Fruit fly (Drosophila melanogaster) whole organism, embryonic: ENCODE data around the gene CG42538.

Experiments used
- Atf-2 ChIP-seq: fragments of 200-800 bp; sonication (Bioruptor generic); optimal IDR thresholded peaks from 2 replicates; lab custom pipeline; 2016; ENCODE audit warnings: missing biosample characterization, missing genetic modification characterization
- B-H2 ChIP-seq: fragments of 200-800 bp; sonication (Bioruptor generic); optimal IDR thresholded peaks from 2 replicates; lab custom pipeline; 2018; ENCODE audit warnings: missing biosample characterization, mild to moderate bottlenecking, missing genetic modification characterization
- CG12104 ChIP-seq: fragments of 200-800 bp; sonication (Bioruptor generic); optimal IDR thresholded peaks from 3 replicates; lab custom pipeline; 2016; ENCODE audit warnings: missing biosample characterization, missing genetic modification characterization
- CG14050 ChIP-seq: fragments of 200-800 bp; sonication (Bioruptor generic); IDR thresholded peaks from 3 replicates; pipeline ENCODE4 v1.3.6; 2022; ENCODE audit warnings: missing biosample characterization, missing genetic modification characterization
- CG15073 ChIP-seq: fragments of 200-800 bp; sonication (Bioruptor generic); optimal IDR thresholded peaks from 2 replicates; lab custom pipeline; 2016; ENCODE audit warnings: missing biosample characterization, missing genetic modification characterization
- CG17186 ChIP-seq: fragments of 200-800 bp; sonication (Bioruptor generic); optimal IDR thresholded peaks from 3 replicates; lab custom pipeline; 2017; ENCODE audit warnings: missing biosample characterization, missing genetic modification reagents, missing genetic modification characterization
- CG17829 ChIP-seq: fragments of 200-800 bp; optimal IDR thresholded peaks from 2 replicates; lab custom pipeline; 2019; ENCODE audit warnings: missing biosample characterization, mild to moderate bottlenecking, missing genetic modification characterization, moderate library complexity
- CG18262 ChIP-seq: fragments of 200-800 bp; optimal IDR thresholded peaks from 3 replicates; lab custom pipeline; 2019; ENCODE audit warnings: missing biosample characterization, mild to moderate bottlenecking, missing genetic modification characterization, moderate library complexity
- CG2199 ChIP-seq: fragments of 200-800 bp; sonication (Bioruptor generic); IDR thresholded peaks from 3 replicates; pipeline ENCODE4 v1.3.6; 2022; ENCODE audit warnings: missing biosample characterization, missing genetic modification characterization
- CG3065 ChIP-seq: fragments of 200-800 bp; sonication (Bioruptor generic); optimal IDR thresholded peaks from 2 replicates; lab custom pipeline; 2016; ENCODE audit warnings: missing biosample characterization, missing genetic modification characterization
- CG31224 ChIP-seq: fragments of 200-800 bp; sonication (Bioruptor generic); IDR thresholded peaks from 2 replicates; pipeline ENCODE4 v1.3.6; 2022; ENCODE audit warnings: missing biosample characterization, missing genetic modification characterization
- CG3407 ChIP-seq: fragments of 200-800 bp; sonication (Bioruptor generic); optimal IDR thresholded peaks from 2 replicates; lab custom pipeline; 2018; ENCODE audit warnings: missing biosample characterization, mild to moderate bottlenecking, missing genetic modification characterization
- CG34224 ChIP-seq: fragments of 200-800 bp; sonication (Bioruptor generic); IDR thresholded peaks from 3 replicates; pipeline ENCODE4 v1.3.6; 2022; ENCODE audit warnings: missing biosample characterization, missing genetic modification characterization; ENCODE audit not compliant: partially characterized antibody
- CG34376 ChIP-seq: fragments of 200-800 bp; sonication (Bioruptor generic); optimal IDR thresholded peaks from 2 replicates; lab custom pipeline; 2018; ENCODE audit warnings: missing biosample characterization, mild to moderate bottlenecking, missing genetic modification characterization
- CG3726 ChIP-seq: fragments of 200-800 bp; sonication (Bioruptor generic); IDR thresholded peaks from 3 replicates; pipeline ENCODE4, ENCODE4 v1.3.6; 2022; ENCODE audit warnings: missing biosample characterization, missing genetic modification characterization
- CG6791 ChIP-seq: fragments of 200-800 bp; sonication (Bioruptor generic); IDR thresholded peaks from 3 replicates; pipeline ENCODE4 v1.3.6; 2022; ENCODE audit warnings: missing biosample characterization, missing genetic modification characterization; ENCODE audit not compliant: partially characterized antibody
- CG6854 ChIP-seq: fragments of 200-800 bp; sonication (Bioruptor generic); optimal IDR thresholded peaks from 3 replicates; lab custom pipeline; 2017; ENCODE audit warnings: missing biosample characterization, mild to moderate bottlenecking, missing genetic modification characterization
- CG9727 ChIP-seq: fragments of 200-800 bp; sonication (Bioruptor generic); optimal IDR thresholded peaks from 3 replicates; lab custom pipeline; 2017; ENCODE audit warnings: missing biosample characterization, mild to moderate bottlenecking, missing genetic modification characterization
- CG9876 ChIP-seq: fragments of 200-800 bp; sonication (Bioruptor generic); optimal IDR thresholded peaks from 2 replicates; lab custom pipeline; 2016; ENCODE audit warnings: missing biosample characterization, missing genetic modification characterization
- HLHmδ ChIP-seq: fragments of 200-800 bp; sonication (Bioruptor generic); optimal IDR thresholded peaks from 2 replicates; lab custom pipeline; 2018; ENCODE audit warnings: missing biosample characterization, mild to moderate bottlenecking, missing genetic modification characterization, moderate library complexity
- Hey ChIP-seq: fragments of 200-800 bp; sonication (Bioruptor generic); optimal IDR thresholded peaks from 3 replicates; lab custom pipeline; 2018; ENCODE audit warnings: missing biosample characterization, mild to moderate bottlenecking, missing genetic modification characterization
- Hr78 ChIP-seq, 2 experiments: fragments of 200-800 bp in 1 of 2; fragments of >200 bp in 1 of 2; sonication (Bioruptor generic) in 1 of 2; optimal IDR thresholded peaks; 2 replicates each; lab custom pipeline; 2017 to 2019; ENCODE audit warnings: missing biosample characterization in 2 of 2, missing genetic modification characterization in 2 of 2, mild to moderate bottlenecking in 1 of 2, moderate library complexity in 1 of 2
- Mad ChIP-seq: fragments of 200-800 bp; sonication (Bioruptor generic); optimal IDR thresholded peaks from 2 replicates; lab custom pipeline; 2016; ENCODE audit warnings: missing biosample characterization, missing genetic modification characterization
- Meics ChIP-seq: fragments of 200-800 bp; sonication (Bioruptor generic); optimal IDR thresholded peaks from 2 replicates; lab custom pipeline; 2017; ENCODE audit warnings: missing biosample characterization, mild to moderate bottlenecking, missing genetic modification characterization
- NC2α ChIP-seq: fragments of 200-800 bp; sonication (Bioruptor generic); optimal IDR thresholded peaks from 2 replicates; lab custom pipeline; 2016; ENCODE audit warnings: missing biosample characterization, missing genetic modification characterization
- Sox100B ChIP-seq: fragments of 200-800 bp; sonication (Bioruptor generic); optimal IDR thresholded peaks from 3 replicates; lab custom pipeline; 2018; ENCODE audit warnings: missing biosample characterization, mild to moderate bottlenecking, missing genetic modification characterization
- Trl ChIP-seq, 3 experiments: fragments of >200 bp in 2 of 3; fragments of 200-800 bp in 1 of 3; sonication (Bioruptor generic) in 1 of 3; optimal IDR thresholded peaks; 2 replicates in 1 of 3; 3 replicates in 2 of 3; lab custom pipeline; 2016 to 2017; ENCODE audit warnings: missing biosample characterization in 1 of 3, missing genetic modification characterization in 1 of 3
- Usf ChIP-seq: fragments of 200-800 bp; sonication (Bioruptor generic); optimal IDR thresholded peaks from 2 replicates; lab custom pipeline; 2017; ENCODE audit warnings: missing genotype, missing biosample characterization, missing genetic modification characterization
- bbx ChIP-seq: fragments of 200-800 bp; sonication (Bioruptor generic); IDR thresholded peaks from 2 replicates; pipeline ENCODE4 v1.3.6; 2022; ENCODE audit warnings: missing biosample characterization, missing genetic modification characterization; ENCODE audit not compliant: partially characterized antibody
- bowl ChIP-seq: fragments of 200-800 bp; sonication (Bioruptor generic); IDR thresholded peaks from 2 replicates; pipeline ENCODE4 v1.3.6; 2022; ENCODE audit warnings: missing biosample characterization, missing genetic modification characterization
- chinmo ChIP-seq: fragments of 200-800 bp; sonication (Bioruptor generic); IDR thresholded peaks from 4 replicates; pipeline ENCODE4 v1.3.6; 2022; ENCODE audit warnings: missing biosample characterization, missing genetic modification characterization; ENCODE audit not compliant: partially characterized antibody
- chm ChIP-seq: fragments of 200-800 bp; sonication (Bioruptor generic); IDR thresholded peaks from 2 replicates; pipeline ENCODE4 v1.3.6; 2022; ENCODE audit warnings: missing biosample characterization, missing genetic modification characterization
- esg ChIP-seq: fragments of 200-800 bp; sonication (Bioruptor generic); conservative IDR thresholded peaks from 2 replicates; pipeline ENCODE4 v1.3.6; 2022; ENCODE audit warnings: missing biosample characterization, missing genetic modification characterization
- fd64A ChIP-seq: fragments of 200-800 bp; sonication (Bioruptor generic); optimal IDR thresholded peaks from 3 replicates; lab custom pipeline; 2018; ENCODE audit warnings: missing biosample characterization, mild to moderate bottlenecking, missing genetic modification characterization
- h ChIP-seq: fragments of >200 bp; optimal IDR thresholded peaks from 2 replicates; lab custom pipeline; 2017
- her ChIP-seq: fragments of 200-800 bp; sonication (Bioruptor generic); optimal IDR thresholded peaks from 2 replicates; lab custom pipeline; 2016; ENCODE audit warnings: missing biosample characterization, missing genetic modification characterization
- ind ChIP-seq: fragments of 200-800 bp; sonication (Bioruptor generic); optimal IDR thresholded peaks from 3 replicates; lab custom pipeline; 2016; ENCODE audit warnings: missing biosample characterization, missing genetic modification characterization
- kni ChIP-seq: fragments of 200-800 bp; sonication (Bioruptor generic); optimal IDR thresholded peaks from 3 replicates; lab custom pipeline; 2017; ENCODE audit warnings: mild to moderate bottlenecking, missing biosample characterization, missing genetic modification reagents, missing genetic modification characterization
- luna ChIP-seq: fragments of 200-800 bp; sonication (Bioruptor generic); optimal IDR thresholded peaks from 2 replicates; lab custom pipeline; 2016; ENCODE audit warnings: missing biosample characterization, missing genetic modification characterization
- nerfin-1 ChIP-seq: fragments of 200-800 bp; sonication (Bioruptor generic); optimal IDR thresholded peaks from 3 replicates; lab custom pipeline; 2019; ENCODE audit warnings: missing biosample characterization, mild to moderate bottlenecking, missing genetic modification characterization, moderate library complexity
- repo ChIP-seq: fragments of 200-800 bp; sonication (Bioruptor generic); optimal IDR thresholded peaks from 2 replicates; lab custom pipeline; 2016; ENCODE audit warnings: missing biosample characterization, missing genetic modification characterization
- salm ChIP-seq: fragments of 200-800 bp; sonication (Bioruptor generic); optimal IDR thresholded peaks from 2 replicates; lab custom pipeline; 2018; ENCODE audit warnings: missing biosample characterization, mild to moderate bottlenecking, missing genetic modification characterization
- scrt ChIP-seq: fragments of 200-800 bp; sonication (Bioruptor generic); optimal IDR thresholded peaks from 2 replicates; lab custom pipeline; 2018; ENCODE audit warnings: missing biosample characterization, mild to moderate bottlenecking, missing genetic modification characterization, moderate library complexity
- sqz ChIP-seq: fragments of 200-800 bp; sonication (Bioruptor generic); optimal IDR thresholded peaks from 3 replicates; lab custom pipeline; 2018; ENCODE audit warnings: missing biosample characterization, mild to moderate bottlenecking, missing genetic modification characterization
- sr ChIP-seq: fragments of 200-800 bp; sonication (Bioruptor generic); IDR thresholded peaks from 3 replicates; pipeline ENCODE4 v1.3.6; 2022; ENCODE audit warnings: missing biosample characterization, missing genetic modification characterization
- stc ChIP-seq: fragments of 200-800 bp; sonication (Bioruptor generic); IDR thresholded peaks from 2 replicates; pipeline ENCODE4 v1.3.6; 2022; ENCODE audit warnings: missing biosample characterization, missing genetic modification characterization
- sug ChIP-seq: fragments of 200-800 bp; optimal IDR thresholded peaks from 2 replicates; lab custom pipeline; 2019; ENCODE audit warnings: missing biosample characterization, mild to moderate bottlenecking, missing genetic modification characterization, moderate library complexity
- tll ChIP-seq, 2 experiments: fragments of 200-800 bp in 1 of 2; fragments of >200 bp in 1 of 2; sonication (Bioruptor generic) in 1 of 2; optimal IDR thresholded peaks; 2 replicates each; lab custom pipeline; 2017 to 2019; ENCODE audit warnings: missing biosample characterization in 2 of 2, missing genetic modification characterization in 2 of 2, mild to moderate bottlenecking in 1 of 2, moderate library complexity in 1 of 2

CG42538 gene

DNA sequence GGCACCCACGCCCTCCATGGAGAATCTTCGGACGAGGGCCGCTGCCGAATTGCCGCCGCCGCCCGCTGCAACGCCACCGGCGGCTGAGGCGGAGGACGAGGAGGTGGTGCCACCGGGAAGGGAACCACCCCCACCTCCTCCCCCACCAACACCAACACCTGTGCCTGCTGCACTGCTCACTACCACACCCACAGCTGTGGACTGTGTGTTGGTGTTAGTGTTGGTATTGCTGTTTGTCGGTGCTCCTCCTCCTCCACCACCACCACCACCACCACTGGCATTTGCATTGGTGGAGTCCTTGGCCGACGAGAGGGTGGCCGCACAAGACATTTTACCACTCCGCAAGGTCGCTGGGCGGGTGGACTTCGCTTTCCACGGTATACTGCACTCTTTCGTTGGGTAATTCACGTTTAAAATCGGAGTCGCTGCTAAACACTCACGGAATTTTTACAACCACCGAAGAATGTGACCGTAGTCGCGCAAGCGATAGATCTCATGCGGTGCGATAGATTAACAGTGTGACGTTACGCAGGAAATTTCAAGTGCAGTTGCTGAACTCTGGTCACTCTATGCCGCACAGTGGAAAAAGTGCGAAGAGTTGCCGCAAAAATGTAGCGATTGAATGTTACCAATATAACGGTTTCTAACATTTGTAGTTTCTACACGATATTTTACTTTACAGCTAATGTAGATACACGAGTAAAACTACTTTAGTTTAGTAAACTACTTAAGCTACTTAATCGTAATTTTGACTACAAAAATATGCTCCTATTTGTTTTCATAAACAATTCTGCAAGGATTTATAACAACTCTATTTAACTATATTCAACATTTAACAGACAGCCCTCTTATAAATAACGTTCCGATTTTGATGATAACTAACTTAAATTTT lies 22.8 kb upstream of the CG42538 start, which contains the start of gene mib1 (continued):
- TF ChIP-seq B-H2 (GFP tag; lab: Kevin White, UChicago): peak; percentile 58
- no peak for TF ChIP-seq CG14050
- TF ChIP-seq scrt (GFP tag; lab: Kevin White, UChicago): peak; percentile 47
- peak; percentile 100 for TF ChIP-seq nerfin-1 (tag; lab: Kevin White, UChicago)
- no peak for TF ChIP-seq CG12104
- TF ChIP-seq HLHmδ: peak; percentile 81
- no peak for TF ChIP-seq repo (GFP tag; lab: Kevin White, UChicago)
- TF ChIP-seq her (GFP tag; lab: Kevin White, UChicago): peak; percentile 6
- TF ChIP-seq tll (GFP tag; optimal IDR thresholded peaks at IDR 0.05; lab: Kevin White, UChicago): peak in 1 of 2 experiments; percentile 42
- no peak for TF ChIP-seq Trl (optimal IDR thresholded peaks at IDR 0.05; lab: Kevin White, UChicago)
- TF ChIP-seq Trl (GFP tag; optimal IDR thresholded peaks at IDR 0.05; lab: Kevin White, UChicago): no peak
- peak; percentile 91 for TF ChIP-seq CG17186
- no peak for TF ChIP-seq CG9727 (GFP tag; lab: Kevin White, UChicago)
- no peak for TF ChIP-seq CG3726
- peak; percentile 95; the same call in 3 of the 4 replicates for TF ChIP-seq chinmo (GFP tag; lab: Robert Waterston, UW)
- TF ChIP-seq sug (tag; lab: Kevin White, UChicago): peak; percentile 75
- TF ChIP-seq fd64A (GFP tag; lab: Kevin White, UChicago): no peak
- no peak for TF ChIP-seq NC2α (GFP tag; lab: Kevin White, UChicago)
- TF ChIP-seq Usf: no peak
- TF ChIP-seq ind: no peak
- TF ChIP-seq CG2199 (GFP tag; lab: Robert Waterston, UW): no peak
- TF ChIP-seq salm: no peak
- peak; percentile 62; the same call in 1 of the 3 replicates for TF ChIP-seq sr
- TF ChIP-seq CG34376 (GFP tag; lab: Kevin White, UChicago): peak; percentile 29
- TF ChIP-seq CG17829 (tag; lab: Kevin White, UChicago): peak; percentile 38
- no peak for TF ChIP-seq esg
- no peak for TF ChIP-seq CG18262 (tag; lab: Kevin White, UChicago)
- TF ChIP-seq kni: peak; percentile 40
- no peak for TF ChIP-seq CG9876
- no peak for TF ChIP-seq Hey (tag; lab: Kevin White, UChicago)
- peak; percentile 92 for TF ChIP-seq CG34224
- no peak for TF ChIP-seq Sox100B (GFP tag; lab: Kevin White, UChicago)
- TF ChIP-seq CG3407: no peak
- no peak for TF ChIP-seq Atf-2 (GFP tag; lab: Kevin White, UChicago)
- TF ChIP-seq Hr78 (GFP tag; optimal IDR thresholded peaks at IDR 0.05; lab: Kevin White, UChicago): no peak
- TF ChIP-seq luna (GFP tag; lab: Kevin White, UChicago): no peak
- peak; percentile 93 for TF ChIP-seq CG6791 (GFP tag; lab: Robert Waterston, UW)
- TF ChIP-seq chm (GFP tag; lab: Robert Waterston, UW): peak; percentile 68; the same call in 1 of the 2 replicates
- TF ChIP-seq sqz (GFP tag; lab: Kevin White, UChicago): no peak
- TF ChIP-seq stc (GFP tag; lab: Robert Waterston, UW): 0 out of 2 replicates have a peak, but pooled peaks have one; percentile 25
- TF ChIP-seq bowl (GFP tag; lab: Robert Waterston, UW): no peak
- TF ChIP-seq CG15073: no peak
- TF ChIP-seq bbx (GFP tag; lab: Robert Waterston, UW): peak; percentile 95
- TF ChIP-seq CG6854: no peak
- no peak for TF ChIP-seq CG3065
- peak; percentile 13 for TF ChIP-seq Meics (GFP tag; lab: Kevin White, UChicago)
- no peak for TF ChIP-seq h (lab: Kevin White, UChicago)
- no peak for TF ChIP-seq CG31224 (GFP tag; lab: Robert Waterston, UW)
- TF ChIP-seq Mad (GFP tag; lab: Kevin White, UChicago): no peak
